Fruit fly (Drosophila melanogaster): Measurements from ENCODE around the gene CG31954.

DNA sequence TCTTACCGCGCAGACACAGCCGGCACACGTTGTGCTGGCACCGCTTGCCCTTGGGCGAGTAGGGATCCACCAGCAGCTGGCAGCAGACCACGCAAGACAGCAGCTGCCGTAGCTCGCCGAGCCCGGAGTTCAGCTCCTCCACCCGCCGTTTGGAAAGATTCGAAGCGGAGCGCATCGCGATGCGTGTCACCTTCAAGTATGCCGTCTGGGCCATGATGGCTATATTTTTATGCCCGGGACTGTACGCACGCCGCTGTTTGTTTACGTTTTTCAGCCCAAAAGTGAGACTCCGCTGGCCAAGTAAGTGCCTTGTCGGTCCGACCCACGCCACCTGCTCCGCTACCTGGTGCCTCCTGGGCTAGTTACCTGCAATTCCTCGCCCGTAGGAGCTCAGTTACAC lies 44.5 kb downstream of the CG31954 start:
- TF ChIP-seq CG3838 (GFP tag; optimal IDR thresholded peaks at IDR 0.05) (no peak), scrt (GFP tag; optimal IDR thresholded peaks at IDR 0.05) (no peak), Dll (GFP tag; IDR thresholded peaks at IDR 0.05; ENCODE audit: partially characterized antibody) (no peak), Spps (tag; optimal IDR thresholded peaks at IDR 0.05) (no peak), Xrp1 (GFP tag; IDR thresholded peaks at IDR 0.05) (no peak), NFAT (GFP tag; IDR thresholded peaks at IDR 0.05) (no peak), bsh (GFP tag; optimal IDR thresholded peaks at IDR 0.05) (no peak), pros (GFP tag; optimal IDR thresholded peaks at IDR 0.05) (no peak), CG7987 (GFP tag; optimal IDR thresholded peaks at IDR 0.05) (no peak), D (optimal IDR thresholded peaks at IDR 0.05) (no peak), D (GFP tag; optimal IDR thresholded peaks at IDR 0.05) (no peak)
